Worm (Caenorhabditis elegans): ENCODE data around the gene vps-60.

vps-60 gene

DNA sequence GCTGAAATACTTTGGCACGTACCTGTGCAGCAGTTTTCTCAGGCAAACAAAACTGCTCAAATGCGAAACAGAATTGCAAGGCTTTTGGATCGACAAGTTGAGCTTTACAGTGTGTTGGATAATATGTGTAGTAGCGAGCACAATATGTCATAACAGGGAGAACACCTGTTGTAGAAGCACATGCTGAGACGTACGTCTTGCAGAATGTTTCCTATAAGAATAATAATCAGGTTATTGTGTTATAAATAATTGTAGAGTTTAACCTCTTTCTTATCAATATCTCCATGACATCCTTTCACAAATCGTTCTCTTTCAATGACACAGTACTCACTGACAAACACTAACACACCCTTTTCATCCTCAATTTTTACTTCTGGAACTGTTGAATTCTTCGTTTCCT lies 21.7 kb upstream of the vps-60 start:
- no peak for TF ChIP-seq unc-62 (GFP tag; optimal IDR thresholded peaks at IDR 0.05)

DNA sequence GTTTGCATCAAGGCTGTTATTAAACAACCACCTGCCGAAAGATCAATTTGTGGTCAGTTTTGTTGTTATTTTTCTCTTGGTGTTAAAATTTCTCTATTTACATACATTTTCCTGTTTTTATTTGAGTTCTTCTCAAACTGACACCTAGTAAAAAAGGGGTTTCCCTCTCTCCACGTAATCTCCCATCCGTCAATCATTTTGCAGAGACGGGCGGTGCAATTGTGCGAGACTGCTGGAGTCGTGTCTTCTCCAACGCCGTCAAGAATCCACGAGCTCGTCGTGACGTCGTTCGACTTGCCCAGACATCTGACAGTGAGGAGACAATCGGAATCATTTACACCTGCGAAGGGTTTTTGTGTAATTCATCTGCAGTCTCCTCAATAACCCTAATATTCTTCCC lies 20.5 kb upstream of the vps-60 start:
- no peak for TF ChIP-seq unc-62 (GFP tag; optimal IDR thresholded peaks at IDR 0.05)

ce11 chrV:8623754-8624153 lies 17.8 kb upstream of the vps-60 start, which contains the start of gene F41E6.17:
F41E6.17 (plus strand) TSS chrV:8624101.
- TF ChIP-seq unc-62 (GFP tag; optimal IDR thresholded peaks at IDR 0.05), result no peak

DNA sequence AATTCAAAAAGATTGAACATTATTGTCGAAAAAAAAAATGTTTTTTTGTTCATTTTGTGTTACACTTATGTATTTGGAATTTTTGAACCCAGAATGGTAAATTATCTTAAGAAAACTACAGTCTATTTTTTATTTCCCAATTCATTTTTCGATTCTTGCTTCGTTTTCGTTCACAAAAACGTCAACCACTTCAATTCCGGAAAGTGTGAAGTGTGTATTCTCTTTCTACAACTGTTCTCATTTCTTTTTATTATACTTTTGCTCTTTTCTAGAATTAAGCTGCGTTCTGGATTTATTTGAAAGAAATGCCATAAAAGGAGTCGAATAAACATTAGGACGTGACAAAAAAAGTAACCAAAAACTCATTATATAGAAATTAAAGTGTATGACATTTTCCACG lies 16.4 kb upstream of the vps-60 start, which contains the start of gene F41E6.1:
F41E6.1 (plus strand) TSS at position 301 of the 400 bp plus-strand sequence.
- TF ChIP-seq unc-62 (GFP tag; optimal IDR thresholded peaks at IDR 0.05), result no peak

DNA sequence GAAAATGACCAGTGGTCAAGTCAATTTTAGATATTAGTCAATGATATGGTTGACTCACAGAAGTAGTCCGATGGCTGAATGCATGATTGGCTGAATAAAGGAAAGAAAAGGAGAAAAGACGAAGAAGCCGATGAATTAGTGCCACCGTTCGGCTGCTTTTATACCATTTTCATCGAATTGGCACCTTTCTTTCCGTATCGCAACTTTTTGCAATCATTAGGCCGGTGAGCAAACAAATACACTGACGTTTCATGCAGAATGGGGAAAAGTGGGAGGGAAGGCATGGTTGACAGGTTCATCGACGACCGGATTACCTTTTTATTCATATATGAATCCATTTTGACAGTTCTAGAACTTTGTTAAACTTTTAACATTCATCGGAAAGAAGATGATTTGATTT lies 15.3 kb upstream of the vps-60 start, which contains the start of gene idpc-2:
idpc-2 (minus strand) TSS at position 101 of the 400 bp plus-strand sequence.
- TF ChIP-seq unc-62 (GFP tag; optimal IDR thresholded peaks at IDR 0.05), result no peak

DNA sequence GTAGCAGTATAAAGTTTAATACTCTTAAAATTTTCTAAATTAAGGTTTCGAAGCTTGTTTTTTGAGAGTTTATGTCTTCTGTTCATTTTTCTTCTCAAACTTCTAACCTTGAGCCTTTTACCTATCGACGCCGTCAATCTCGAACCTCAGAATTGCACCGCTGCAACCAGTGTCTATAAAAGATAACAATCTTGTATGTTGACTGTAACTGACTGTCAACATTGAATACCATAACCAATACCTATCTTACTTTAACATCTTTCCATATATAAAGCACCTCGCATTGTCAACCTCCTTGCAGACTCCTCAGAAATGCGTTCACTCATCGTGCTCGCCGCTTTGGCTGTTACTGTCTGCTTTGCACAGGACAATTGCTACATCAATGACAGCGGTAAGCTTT lies 12.8 kb upstream of the vps-60 start, which contains the start of gene grd-5:
grd-5 (plus strand) TSS at position 295 of the 400 bp plus-strand sequence.
- no peak for TF ChIP-seq unc-62 (GFP tag; optimal IDR thresholded peaks at IDR 0.05)

DNA sequence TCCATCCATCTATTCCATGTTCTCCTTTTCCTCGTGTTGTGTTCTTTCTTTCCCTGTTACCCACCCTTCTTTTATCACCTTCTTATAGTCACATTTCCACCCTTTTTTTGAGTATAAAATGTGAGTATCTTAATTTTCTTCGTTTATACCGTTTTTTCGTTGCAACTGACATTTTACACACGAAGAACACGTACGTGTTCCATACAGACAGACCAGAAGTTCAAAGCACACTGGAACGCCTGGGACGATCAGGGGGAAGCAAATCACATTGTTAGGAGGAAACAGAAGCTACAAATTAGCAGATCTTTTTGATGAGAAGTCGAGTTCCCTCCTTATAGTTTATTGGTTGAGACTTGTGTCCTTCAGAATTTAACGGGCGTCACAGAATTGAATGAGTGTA lies 9.8 kb upstream of the vps-60 start:
- TF ChIP-seq unc-62 (GFP tag; optimal IDR thresholded peaks at IDR 0.05), result no peak

DNA sequence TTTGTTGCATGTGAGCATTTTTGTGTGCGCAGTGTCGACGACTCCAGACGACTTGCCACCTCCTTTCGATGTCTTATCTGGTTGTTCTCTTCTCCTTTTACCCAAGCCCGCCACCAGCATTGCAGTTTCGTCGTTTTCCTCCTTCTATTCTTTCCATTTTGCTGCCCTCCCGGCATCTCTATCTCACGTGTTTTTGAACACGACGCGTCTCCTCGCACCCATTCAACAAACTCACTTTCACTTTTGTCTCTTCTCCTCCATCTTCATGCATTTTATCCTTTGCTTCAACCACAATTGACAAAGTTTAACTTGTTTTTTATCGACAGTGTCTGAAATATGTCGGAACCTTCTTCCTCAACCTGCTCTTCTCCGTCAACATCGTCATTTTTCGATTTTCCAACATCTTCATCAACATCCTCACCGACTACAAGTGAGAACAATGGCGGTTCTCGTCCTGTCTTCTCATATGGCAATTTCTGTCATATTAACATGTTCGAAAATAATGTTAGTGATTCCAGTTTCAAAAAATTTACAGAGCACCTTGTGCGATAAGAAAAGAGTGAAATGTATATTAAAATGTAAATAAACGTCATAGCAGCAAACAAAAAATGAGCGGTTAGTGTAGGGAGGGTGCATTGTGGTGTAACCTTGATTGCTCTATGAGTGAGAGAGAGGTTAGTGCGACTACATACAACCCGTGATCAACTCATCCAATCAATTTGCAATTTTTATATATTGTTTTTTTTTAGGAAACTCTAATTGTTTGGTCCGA lies 4.9 kb upstream of the vps-60 start, which contains the start of gene fip-4:
fip-4 (minus strand) TSS at position 636 of the 772 bp plus-strand sequence.
- TF ChIP-seq unc-62 (GFP tag; optimal IDR thresholded peaks at IDR 0.05), result no peak

ce11 chrV:8609776-8610529 lies 4.0 kb upstream of the vps-60 start:
- no peak for TF ChIP-seq unc-62 (GFP tag; optimal IDR thresholded peaks at IDR 0.05)

DNA sequence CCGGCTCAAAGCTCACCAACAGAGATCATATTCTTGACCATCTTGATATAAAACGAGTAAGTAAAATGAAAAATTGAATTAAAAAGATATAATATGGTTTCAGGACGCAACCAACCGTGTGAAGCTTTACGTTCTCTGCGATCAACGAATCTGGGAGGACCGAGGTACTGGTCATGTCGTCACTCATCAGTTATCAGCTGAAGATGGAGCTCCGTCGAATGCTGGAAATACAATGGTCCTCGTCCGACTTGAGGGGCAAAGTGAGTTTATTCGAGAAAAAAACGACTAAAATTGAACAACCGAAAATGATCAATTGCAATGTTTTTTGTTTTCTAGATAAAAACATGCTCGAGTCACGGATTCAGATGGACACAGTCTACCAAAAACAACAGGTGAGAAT lies 2.6 kb upstream of the vps-60 start:
- TF ChIP-seq unc-62 (GFP tag; optimal IDR thresholded peaks at IDR 0.05), result no peak

ce11 chrV:8607353-8607850 lies 1.5 kb upstream of the vps-60 start, which contains the start of gene smk-1:
smk-1 (plus strand) TSS chrV:8607800.
- TF ChIP-seq unc-62 (GFP tag; optimal IDR thresholded peaks at IDR 0.05), result no peak

DNA sequence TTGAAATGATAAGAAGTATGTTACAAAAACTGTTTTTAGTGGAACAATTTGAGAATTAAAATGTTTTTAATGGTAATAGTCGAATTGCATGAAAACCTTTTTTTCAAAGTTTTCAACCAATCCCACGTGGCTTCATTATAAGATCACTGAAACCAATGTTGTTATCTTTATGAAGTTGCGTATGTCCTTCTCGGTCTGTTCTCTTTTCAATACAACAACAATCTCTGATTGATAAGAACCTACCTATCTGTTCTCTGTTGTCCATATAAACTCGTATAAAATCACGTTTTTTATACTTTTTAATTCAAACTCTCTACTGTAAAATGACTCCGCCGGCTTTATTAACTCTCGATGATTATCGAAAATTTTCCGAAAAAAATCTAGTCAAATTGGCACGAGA lies 2.7 kb downstream of the vps-60 start, which contains the start of gene F41E6.5:
F41E6.5 (plus strand) TSS at position 209 of the 400 bp plus-strand sequence.
- TF ChIP-seq unc-62 (GFP tag; optimal IDR thresholded peaks at IDR 0.05), result no peak

ce11 chrV:8602638-8603037 lies 3.3 kb downstream of the vps-60 start, which contains the start of gene F41E6.15:
F41E6.15 (minus strand) TSS chrV:8602738.
- no peak for TF ChIP-seq unc-62 (GFP tag; optimal IDR thresholded peaks at IDR 0.05)

- no peak for TF ChIP-seq unc-62 (GFP tag; optimal IDR thresholded peaks at IDR 0.05)
Measured at ce11 chrV:8601420-8601819, 4.5 kb downstream of the vps-60 start, which contains the start of gene F41E6.8. F41E6.8 (minus strand) TSS chrV:8601520.

DNA sequence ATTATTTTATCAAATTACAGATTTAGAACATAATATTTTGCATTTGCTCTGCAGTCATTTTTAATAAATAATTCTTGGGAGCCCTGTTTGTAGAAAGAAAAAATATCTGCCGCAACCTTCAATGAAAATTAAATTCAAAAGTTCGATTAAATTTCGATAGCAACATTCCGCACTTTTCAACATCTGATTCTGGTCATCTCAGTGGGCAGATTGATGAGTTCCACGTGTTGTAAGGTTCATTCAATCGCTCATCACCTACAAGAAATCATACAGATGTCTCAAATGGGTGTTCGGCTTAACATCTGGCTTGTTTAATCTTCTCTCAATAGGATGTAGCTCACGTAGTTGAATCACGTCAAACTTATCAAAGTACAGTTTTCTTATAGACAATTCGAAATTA lies 6.0 kb downstream of the vps-60 start:
- TF ChIP-seq unc-62 (GFP tag; optimal IDR thresholded peaks at IDR 0.05), result no peak

- no peak for TF ChIP-seq unc-62 (GFP tag; optimal IDR thresholded peaks at IDR 0.05)
Measured at ce11 chrV:8599192-8599591, 6.7 kb downstream of the vps-60 start, which contains the start of gene F41E6.7. F41E6.7 (minus strand) TSS chrV:8599292.
